Fruit fly (Drosophila melanogaster): ENCODE data around the gene Dref.

The Dref gene

DNA sequence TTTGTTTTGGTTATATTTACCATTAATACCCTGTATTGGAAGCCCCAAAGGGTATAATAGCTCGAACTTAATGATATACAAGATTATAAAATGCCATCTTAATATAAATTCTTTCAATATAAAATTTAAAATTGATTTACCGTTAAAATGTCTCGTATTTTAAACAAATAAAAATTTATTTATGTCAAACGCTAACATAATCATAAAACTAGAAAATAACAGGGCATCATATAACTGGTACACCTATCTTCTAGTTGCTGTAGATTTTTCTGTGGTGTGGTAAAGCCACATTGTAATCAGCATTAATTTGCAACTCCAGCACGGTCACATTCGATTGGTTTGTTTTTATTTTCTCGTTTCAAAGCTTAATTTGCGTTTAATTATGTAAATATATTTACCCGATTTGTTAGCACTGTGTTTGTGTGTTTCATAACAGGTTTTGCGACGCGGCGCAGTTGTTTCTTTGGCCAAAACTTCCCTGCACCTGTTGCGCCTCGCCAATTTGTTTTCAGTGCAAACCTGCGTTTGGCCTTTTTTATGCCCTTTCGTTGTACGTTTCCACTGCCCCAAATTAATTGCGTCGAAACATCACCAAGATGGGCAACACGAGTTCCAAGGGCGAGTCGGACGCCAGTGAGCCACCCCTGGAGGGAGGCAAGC is 9.9 kb downstream of the Dref start, which contains the start of the genes CG4658 and CG5846 (continued):
- TF ChIP-seq her (GFP tag; optimal IDR thresholded peaks at IDR 0.05) (peak; percentile 43), wek (GFP tag; optimal IDR thresholded peaks at IDR 0.05) (peak; percentile 39), CG30020 (tag; optimal IDR thresholded peaks at IDR 0.05) (peak; percentile 78), CG8478 (optimal IDR thresholded peaks at IDR 0.05) (no peak), Blimp-1 (GFP tag; optimal IDR thresholded peaks at IDR 0.05) (peak; percentile 95), CG34224 (GFP tag; IDR thresholded peaks at IDR 0.05; ENCODE audit: partially characterized antibody) (no peak), bcd (GFP tag; optimal IDR thresholded peaks at IDR 0.05) (peak; percentile 93), Side (GFP tag; optimal IDR thresholded peaks at IDR 0.05) (peak; percentile 54), NFAT (GFP tag; IDR thresholded peaks at IDR 0.05) (peak; percentile 76), D19B (GFP tag; optimal IDR thresholded peaks at IDR 0.05) (peak; percentile 100), ttk (GFP tag; IDR thresholded peaks at IDR 0.05) (peak; percentile 96), CG10321 (GFP tag; IDR thresholded peaks at IDR 0.05) (peak; percentile 62; the same call in 1 of the 2 replicates), odd (GFP tag; optimal IDR thresholded peaks at IDR 0.05) (peak; percentile 89), Bgb (GFP tag; IDR thresholded peaks at IDR 0.05; ENCODE audit: partially characterized antibody) (no peak), ci (GFP tag; IDR thresholded peaks at IDR 0.05) (peak; percentile 92), CoRest (tag; optimal IDR thresholded peaks at IDR 0.05) (peak; percentile 96), CG18599 (GFP tag; optimal IDR thresholded peaks at IDR 0.05) (peak; percentile 91), crol (GFP tag; IDR thresholded peaks at IDR 0.05) (peak; percentile 39; the same call in 1 of the 2 replicates), CG18619 (GFP tag; optimal IDR thresholded peaks at IDR 0.05) (peak; percentile 87), BtbVII (GFP tag; optimal IDR thresholded peaks at IDR 0.05) (peak; percentile 74), pita (GFP tag; optimal IDR thresholded peaks at IDR 0.05) (no peak), CG18011 (GFP tag; optimal IDR thresholded peaks at IDR 0.05) (peak; percentile 82), Myb (GFP tag; optimal IDR thresholded peaks at IDR 0.05) (peak; percentile 47), CG10462 (GFP tag; optimal IDR thresholded peaks at IDR 0.05) (peak; percentile 93), CG5245 (GFP tag; optimal IDR thresholded peaks at IDR 0.05) (peak; percentile 86), lab (GFP tag; optimal IDR thresholded peaks at IDR 0.05) (peak; percentile 94), CG17568 (GFP tag; optimal IDR thresholded peaks at IDR 0.05) (no peak), CG4404 (GFP tag; IDR thresholded peaks at IDR 0.05) (peak; percentile 91), so (GFP tag; IDR thresholded peaks at IDR 0.05) (peak; percentile 93; the same call in 2 of the 3 replicates), HmgZ (tag; optimal IDR thresholded peaks at IDR 0.05) (peak; percentile 94), CG10267 (tag; optimal IDR thresholded peaks at IDR 0.05) (peak; percentile 93), CG13123 (GFP tag; optimal IDR thresholded peaks at IDR 0.05) (peak; percentile 90), CG10959 (GFP tag; IDR thresholded peaks at IDR 0.05) (peak; percentile 89; the same call in 1 of the 2 replicates), Pdp1 (GFP tag; optimal IDR thresholded peaks at IDR 0.05) (peak; percentile 85 to 87), Stat92E (GFP tag; optimal IDR thresholded peaks at IDR 0.05) (peak in 1 of 3 experiments; percentile 88), Asciz (GFP tag; optimal IDR thresholded peaks at IDR 0.05) (peak; percentile 87), CG14667 (GFP tag; IDR thresholded peaks at IDR 0.05) (peak; percentile 94), sna (GFP tag; IDR thresholded peaks at IDR 0.05; ENCODE audit: partially characterized antibody) (no peak), ash1 (GFP tag; optimal IDR thresholded peaks at IDR 0.05) (no peak), tx (GFP tag; optimal IDR thresholded peaks at IDR 0.05) (peak; percentile 45), CG18764 (GFP tag; optimal IDR thresholded peaks at IDR 0.05) (peak; percentile 93), CG10654 (GFP tag; optimal IDR thresholded peaks at IDR 0.05) (peak; percentile 93), Bteb2 (GFP tag; optimal IDR thresholded peaks at IDR 0.05) (peak; percentile 94), dimm (GFP tag; IDR thresholded peaks at IDR 0.05) (peak; percentile 76), trem (tag; optimal IDR thresholded peaks at IDR 0.05) (peak; percentile 95), crp (GFP tag; optimal IDR thresholded peaks at IDR 0.05) (peak in 1 of 2 experiments; percentile 60), bsh (GFP tag; optimal IDR thresholded peaks at IDR 0.05) (peak; percentile 16 to 97), lilli (GFP tag; optimal IDR thresholded peaks at IDR 0.05) (peak; percentile 94)

Data from whole organism, embryonic.